Fruit fly (Drosophila melanogaster) whole organism, embryonic: Measurements from ENCODE around the gene dlg1.

ENCODE experiments used
- CG10543 ChIP-seq: fragments of 200-800 bp; sonication (Bioruptor generic); optimal IDR thresholded peaks from 3 replicates; lab custom pipeline; 2017; ENCODE audit warnings: missing biosample characterization, mild to moderate bottlenecking, missing genetic modification characterization, moderate library complexity
- CG11398 ChIP-seq: fragments of 200-800 bp; sonication (Bioruptor generic); optimal IDR thresholded peaks from 2 replicates; lab custom pipeline; 2016; ENCODE audit warnings: missing biosample characterization, missing genetic modification characterization
- CG11456 ChIP-seq: fragments of 200-800 bp; sonication (Bioruptor generic); IDR thresholded peaks from 3 replicates; pipeline ENCODE4 v1.3.6; 2022; ENCODE audit warnings: missing biosample characterization, missing genetic modification characterization
- CG12236 ChIP-seq: fragments of 200-800 bp; sonication (Bioruptor generic); optimal IDR thresholded peaks from 2 replicates; lab custom pipeline; 2016; ENCODE audit warnings: missing biosample characterization, missing genetic modification characterization
- CG1233 ChIP-seq: fragments of 200-800 bp; sonication (Bioruptor generic); optimal IDR thresholded peaks from 4 replicates; lab custom pipeline; 2018; ENCODE audit warnings: missing biosample characterization, mild to moderate bottlenecking, missing genetic modification characterization
- CG12659 ChIP-seq: fragments of 200-800 bp; sonication (Bioruptor generic); optimal IDR thresholded peaks from 3 replicates; lab custom pipeline; 2017; ENCODE audit warnings: mild to moderate bottlenecking, missing biosample characterization, missing genetic modification reagents, missing genetic modification characterization
- CG13296 ChIP-seq: fragments of 200-800 bp; sonication (Bioruptor generic); optimal IDR thresholded peaks from 3 replicates; lab custom pipeline; 2018; ENCODE audit warnings: missing biosample characterization, mild to moderate bottlenecking, missing genetic modification characterization
- CG13424 ChIP-seq: fragments of 200-800 bp; sonication (Bioruptor generic); optimal IDR thresholded peaks from 2 replicates; lab custom pipeline; 2019; ENCODE audit warnings: missing biosample characterization, mild to moderate bottlenecking, missing genetic modification characterization, moderate library complexity
- CG13775 ChIP-seq: fragments of 200-800 bp; sonication (Bioruptor generic); optimal IDR thresholded peaks from 3 replicates; lab custom pipeline; 2017; ENCODE audit warnings: missing biosample characterization, mild to moderate bottlenecking, missing genetic modification characterization
- CG15011 ChIP-seq: fragments of 200-800 bp; sonication (Bioruptor generic); optimal IDR thresholded peaks from 3 replicates; lab custom pipeline; 2018; ENCODE audit warnings: missing biosample characterization, mild to moderate bottlenecking, missing genetic modification characterization
- CG15269 ChIP-seq: fragments of 200-800 bp; sonication (Bioruptor generic); optimal IDR thresholded peaks from 2 replicates; lab custom pipeline; 2018; ENCODE audit warnings: missing biosample characterization, mild to moderate bottlenecking, missing genetic modification characterization, moderate library complexity
- CG17359 ChIP-seq: fragments of 200-800 bp; sonication (Bioruptor generic); optimal IDR thresholded peaks from 3 replicates; lab custom pipeline; 2018; ENCODE audit warnings: missing biosample characterization, mild to moderate bottlenecking, missing genetic modification characterization, moderate library complexity
- CG18619 ChIP-seq: fragments of 200-800 bp; sonication (Bioruptor generic); optimal IDR thresholded peaks from 3 replicates; lab custom pipeline; 2017; ENCODE audit warnings: missing biosample characterization, mild to moderate bottlenecking, missing genetic modification characterization
- CG2116 ChIP-seq: fragments of 200-800 bp; sonication (Bioruptor generic); optimal IDR thresholded peaks from 3 replicates; lab custom pipeline; 2018; ENCODE audit warnings: missing biosample characterization, mild to moderate bottlenecking, missing genetic modification characterization
- CG2678 ChIP-seq: fragments of 200-800 bp; sonication (Bioruptor generic); optimal IDR thresholded peaks from 3 replicates; lab custom pipeline; 2019; ENCODE audit warnings: missing biosample characterization, mild to moderate bottlenecking, missing genetic modification characterization, moderate library complexity
- CG3281 ChIP-seq: fragments of 200-800 bp; sonication (Bioruptor generic); optimal IDR thresholded peaks from 3 replicates; lab custom pipeline; 2017; ENCODE audit warnings: missing biosample characterization, mild to moderate bottlenecking, missing genetic modification characterization
- CG8388 ChIP-seq: fragments of 200-800 bp; sonication (Bioruptor generic); optimal IDR thresholded peaks from 2 replicates; lab custom pipeline; 2019; ENCODE audit warnings: missing biosample characterization, mild to moderate bottlenecking, missing genetic modification characterization, moderate library complexity
- CG9437 ChIP-seq: fragments of 200-800 bp; sonication (Bioruptor generic); optimal IDR thresholded peaks from 2 replicates; lab custom pipeline; 2018; ENCODE audit warnings: missing biosample characterization, mild to moderate bottlenecking, missing genetic modification characterization
- CoRest ChIP-seq: fragments of 200-800 bp; sonication (Bioruptor generic); optimal IDR thresholded peaks from 3 replicates; lab custom pipeline; 2018; ENCODE audit warnings: missing biosample characterization, mild to moderate bottlenecking, missing genetic modification characterization, moderate library complexity
- Dfd ChIP-seq, 2 experiments: fragments of >200 bp; optimal IDR thresholded peaks; 2 replicates each; lab custom pipeline; 2017; ENCODE audit warnings: missing biosample characterization in 2 of 2, missing genetic modification characterization in 2 of 2
- Fer1 ChIP-seq: fragments of 200-800 bp; sonication (Bioruptor generic); optimal IDR thresholded peaks from 2 replicates; lab custom pipeline; 2017; ENCODE audit warnings: missing biosample characterization, mild to moderate bottlenecking, missing genetic modification characterization
- HLH3B ChIP-seq: fragments of 200-800 bp; sonication (Bioruptor generic); IDR thresholded peaks from 2 replicates; pipeline ENCODE4 v1.3.6; 2022; ENCODE audit warnings: missing biosample characterization, missing genetic modification characterization
- Hr3 ChIP-seq: fragments of 200-800 bp; sonication (Bioruptor generic); optimal IDR thresholded peaks from 3 replicates; lab custom pipeline; 2016; ENCODE audit warnings: missing biosample characterization, missing genetic modification characterization
- Med ChIP-seq: fragments of 200-800 bp; sonication (Bioruptor generic); peaks from one replicate; lab custom pipeline; 2016; ENCODE audit warnings: missing biosample characterization, missing genetic modification characterization, mild to moderate bottlenecking, inconsistent platforms, moderate library complexity
- Meics ChIP-seq: fragments of 200-800 bp; sonication (Bioruptor generic); optimal IDR thresholded peaks from 2 replicates; lab custom pipeline; 2017; ENCODE audit warnings: missing biosample characterization, mild to moderate bottlenecking, missing genetic modification characterization
- NC2α ChIP-seq: fragments of 200-800 bp; sonication (Bioruptor generic); optimal IDR thresholded peaks from 2 replicates; lab custom pipeline; 2016; ENCODE audit warnings: missing biosample characterization, missing genetic modification characterization
- Oli ChIP-seq: fragments of 200-800 bp; sonication (Bioruptor generic); optimal IDR thresholded peaks from 2 replicates; lab custom pipeline; 2018; ENCODE audit warnings: missing biosample characterization, mild to moderate bottlenecking, missing genetic modification characterization, moderate library complexity
- Ravus ChIP-seq: fragments of 200-800 bp; sonication (Bioruptor generic); IDR thresholded peaks from 2 replicates; pipeline ENCODE4 v1.3.6; 2022; ENCODE audit warnings: missing biosample characterization, missing genetic modification characterization
- Sox100B ChIP-seq: fragments of 200-800 bp; sonication (Bioruptor generic); optimal IDR thresholded peaks from 3 replicates; lab custom pipeline; 2018; ENCODE audit warnings: missing biosample characterization, mild to moderate bottlenecking, missing genetic modification characterization
- Sox102F ChIP-seq: fragments of 200-800 bp; sonication (Bioruptor generic); optimal IDR thresholded peaks from 2 replicates; lab custom pipeline; 2018; ENCODE audit warnings: missing biosample characterization, mild to moderate bottlenecking, missing genetic modification characterization, moderate library complexity
- bab2 ChIP-seq: fragments of 200-800 bp; sonication (Bioruptor generic); optimal IDR thresholded peaks from 2 replicates; lab custom pipeline; 2016; ENCODE audit warnings: missing biosample characterization, missing genetic modification characterization
- bcd ChIP-seq: fragments of 200-800 bp; sonication (Bioruptor generic); optimal IDR thresholded peaks from 2 replicates; lab custom pipeline; 2017; ENCODE audit warnings: missing biosample characterization, mild to moderate bottlenecking, missing genetic modification characterization
- bigmax ChIP-seq: fragments of 200-800 bp; sonication (Bioruptor generic); optimal IDR thresholded peaks from 2 replicates; lab custom pipeline; 2018; ENCODE audit warnings: missing biosample characterization, mild to moderate bottlenecking, missing genetic modification characterization
- br ChIP-seq: fragments of >200 bp; optimal IDR thresholded peaks from 2 replicates; lab custom pipeline; 2017
- dmrt99B ChIP-seq: fragments of 200-800 bp; sonication (Bioruptor generic); optimal IDR thresholded peaks from 2 replicates; lab custom pipeline; 2018; ENCODE audit warnings: missing biosample characterization, mild to moderate bottlenecking, missing genetic modification characterization, moderate library complexity
- dpn ChIP-seq, 2 experiments: fragments of 200-800 bp; sonication (Bioruptor generic); optimal IDR thresholded peaks; 3 replicates each; lab custom pipeline; 2016; ENCODE audit warnings: missing biosample characterization in 2 of 2, missing genetic modification characterization in 2 of 2
- fd3F ChIP-seq: fragments of 200-800 bp; sonication (Bioruptor generic); optimal IDR thresholded peaks from 2 replicates; lab custom pipeline; 2018; ENCODE audit warnings: missing biosample characterization, mild to moderate bottlenecking, missing genetic modification characterization, moderate library complexity
- fd96Cb ChIP-seq: fragments of 200-800 bp; sonication (Bioruptor generic); optimal IDR thresholded peaks from 2 replicates; lab custom pipeline; 2018; ENCODE audit warnings: missing biosample characterization, mild to moderate bottlenecking, missing genetic modification characterization, moderate library complexity
- jigr1 ChIP-seq: fragments of 200-800 bp; sonication (Bioruptor generic); IDR thresholded peaks from 3 replicates; pipeline ENCODE4 v1.3.6; 2022; ENCODE audit warnings: missing biosample characterization, missing genetic modification characterization
- kay ChIP-seq: fragments of 200-800 bp; sonication (Bioruptor generic); optimal IDR thresholded peaks from 2 replicates; lab custom pipeline; 2016; ENCODE audit warnings: missing biosample characterization, missing genetic modification characterization
- lab ChIP-seq: fragments of 200-800 bp; sonication (Bioruptor generic); optimal IDR thresholded peaks from 3 replicates; lab custom pipeline; 2017; ENCODE audit warnings: missing biosample characterization, missing genetic modification characterization, mild to moderate bottlenecking, moderate library complexity, missing genetic modification reagents
- nau ChIP-seq: fragments of 200-800 bp; sonication (Bioruptor generic); optimal IDR thresholded peaks from 3 replicates; lab custom pipeline; 2017; ENCODE audit warnings: missing biosample characterization, mild to moderate bottlenecking, missing genetic modification characterization, missing genetic modification reagents
- nmo ChIP-seq: fragments of 200-800 bp; sonication (Bioruptor generic); optimal IDR thresholded peaks from 2 replicates; lab custom pipeline; 2018; ENCODE audit warnings: missing biosample characterization, mild to moderate bottlenecking, missing genetic modification characterization, moderate library complexity
- pb ChIP-seq: fragments of 200-800 bp; sonication (Bioruptor generic); optimal IDR thresholded peaks from 3 replicates; lab custom pipeline; 2016; ENCODE audit warnings: missing biosample characterization, missing genetic modification characterization
- phol ChIP-seq: fragments of 200-800 bp; sonication (Bioruptor generic); optimal IDR thresholded peaks from 3 replicates; lab custom pipeline; 2018; ENCODE audit warnings: missing biosample characterization, mild to moderate bottlenecking, missing genetic modification characterization, moderate library complexity
- row ChIP-seq: fragments of 200-800 bp; sonication (Bioruptor generic); IDR thresholded peaks from 3 replicates; pipeline ENCODE4 v1.3.6; 2022; ENCODE audit warnings: missing biosample characterization, missing genetic modification characterization
- run ChIP-seq: fragments of 200-800 bp; sonication (Bioruptor generic); optimal IDR thresholded peaks from 3 replicates; lab custom pipeline; 2018; ENCODE audit warnings: missing biosample characterization, mild to moderate bottlenecking, missing genetic modification characterization
- sens ChIP-seq: fragments of 200-800 bp; sonication (Bioruptor generic); peaks from one replicate; lab custom pipeline; 2016; ENCODE audit warnings: missing biosample characterization, missing genetic modification characterization
- sug ChIP-seq: fragments of 200-800 bp; optimal IDR thresholded peaks from 2 replicates; lab custom pipeline; 2019; ENCODE audit warnings: missing biosample characterization, mild to moderate bottlenecking, missing genetic modification characterization, moderate library complexity
- tio ChIP-seq: fragments of 200-800 bp; sonication (Bioruptor generic); optimal IDR thresholded peaks from 2 replicates; lab custom pipeline; 2017; ENCODE audit warnings: missing biosample characterization, missing genetic modification characterization, inconsistent platforms
- wdn ChIP-seq: fragments of 200-800 bp; sonication (Bioruptor generic); IDR thresholded peaks from 2 replicates; pipeline ENCODE4 v1.3.6; 2022; ENCODE audit warnings: missing biosample characterization, missing genetic modification characterization

dlg1 gene

dm6 chrX:11440944-11441343 is 71.5 kb downstream of the dlg1 start (continued):
- TF ChIP-seq fd96Cb (tag; lab: Kevin White, UChicago) (peak; percentile 11), CG11456 (GFP tag; lab: Robert Waterston, UW) (no peak), HLH3B (GFP tag; lab: Robert Waterston, UW) (no peak), lab (GFP tag; lab: Kevin White, UChicago) (peak; percentile 38), CG13775 (GFP tag; lab: Kevin White, UChicago) (peak; percentile 9), Fer1 (GFP tag; lab: Kevin White, UChicago) (peak; percentile 51), bcd (GFP tag; lab: Kevin White, UChicago) (peak; percentile 21), NC2α (GFP tag; lab: Kevin White, UChicago) (no peak), Meics (GFP tag; lab: Kevin White, UChicago) (peak; percentile 58), Sox102F (GFP tag; lab: Kevin White, UChicago) (peak; percentile 38), fd3F (GFP tag; lab: Kevin White, UChicago) (peak; percentile 34), nmo (GFP tag; lab: Kevin White, UChicago) (peak; percentile 20), Sox100B (GFP tag; lab: Kevin White, UChicago) (peak; percentile 44), CG13424 (peak; percentile 54), bab2 (GFP tag; lab: Kevin White, UChicago) (no peak), CG8388 (GFP tag; lab: Kevin White, UChicago) (peak; percentile 18), dmrt99B (tag; lab: Kevin White, UChicago) (peak; percentile 58), dpn (GFP tag; optimal IDR thresholded peaks at IDR 0.05; lab: Kevin White, UChicago) (peak in 1 of 2 experiments; percentile 46), br (lab: Kevin White, UChicago) (no peak), CG11398 (GFP tag; lab: Kevin White, UChicago) (no peak), nau (GFP tag; lab: Kevin White, UChicago) (no peak), CG12659 (GFP tag; lab: Kevin White, UChicago) (peak; percentile 40), CG13296 (GFP tag; lab: Kevin White, UChicago) (peak; percentile 60), Dfd (GFP tag; optimal IDR thresholded peaks at IDR 0.05; lab: Kevin White, UChicago) (no peak), sug (tag; lab: Kevin White, UChicago) (peak; percentile 30), CG2116 (GFP tag; lab: Kevin White, UChicago) (no peak), CG18619 (GFP tag; lab: Kevin White, UChicago) (peak; percentile 14), Oli (tag; lab: Kevin White, UChicago) (peak; percentile 56), CG17359 (tag; lab: Kevin White, UChicago) (peak; percentile 34), sens (GFP tag; lab: Kevin White, UChicago) (no peak), CoRest (peak; percentile 64), CG1233 (GFP tag; lab: Kevin White, UChicago) (peak; percentile 6), CG2678 (tag; lab: Kevin White, UChicago) (peak; percentile 68), phol (peak; percentile 32), kay (GFP tag; lab: Kevin White, UChicago) (no peak), wdn (GFP tag; lab: Robert Waterston, UW) (no peak), CG12236 (no peak), CG3281 (GFP tag; lab: Kevin White, UChicago) (peak; percentile 55), CG15011 (no peak), run (tag; lab: Kevin White, UChicago) (no peak), Ravus (GFP tag; lab: Robert Waterston, UW) (no peak), row (GFP tag; lab: Robert Waterston, UW) (peak; percentile 58), jigr1 (GFP tag; lab: Robert Waterston, UW) (no peak), bigmax (GFP tag; lab: Kevin White, UChicago) (no peak), Med (GFP tag; lab: Kevin White, UChicago) (peak; percentile 65), Hr3 (GFP tag; lab: Kevin White, UChicago) (peak; percentile 15), tio (GFP tag; lab: Kevin White, UChicago) (peak; percentile 10), CG10543 (GFP tag; lab: Kevin White, UChicago) (peak; percentile 15), CG9437 (GFP tag; lab: Kevin White, UChicago) (peak; percentile 28), pb (GFP tag; lab: Kevin White, UChicago) (no peak), CG15269 (peak; percentile 65)
